Worm (Caenorhabditis elegans) whole organism, L1 larva: ENCODE results near the gene rep-1.

Experiments used
- efl-1 ChIP-seq, 4 experiments: fragments of 150-350 bp; optimal IDR thresholded peaks in 3 of 4; peaks in 1 of 4; 1 replicate in 1 of 4; 2 replicates in 3 of 4; lab custom pipeline; 2014; ENCODE audit warnings: missing biosample characterization in 2 of 4, missing genetic modification characterization in 2 of 4, missing genetic modification reagents in 2 of 4
- mab-9 ChIP-seq: fragments of 200-800 bp; sonication (Bioruptor generic); IDR thresholded peaks from 2 replicates; pipeline ENCODE4 v1.3.6; 2022; ENCODE audit warnings: missing genetic modification reagents, missing genetic modification characterization, missing compliant biosample characterization

The rep-1 gene

ce11 chrIII:1625660-1626275 is 55.7 kb downstream of the rep-1 start:
- TF ChIP-seq mab-9 (GFP tag; lab: Robert Waterston, UW) (no peak), efl-1 (optimal IDR thresholded peaks at IDR 0.05; lab: Kevin White, UChicago) (no peak), efl-1 (GFP tag; optimal IDR thresholded peaks at IDR 0.05 in 1 of 2; lab: Kevin White, UChicago) (peak in 1 of 2 experiments; percentile 70)
